Worm (Caenorhabditis elegans): Measurements from ENCODE around the gene F52B11.2.

DNA sequence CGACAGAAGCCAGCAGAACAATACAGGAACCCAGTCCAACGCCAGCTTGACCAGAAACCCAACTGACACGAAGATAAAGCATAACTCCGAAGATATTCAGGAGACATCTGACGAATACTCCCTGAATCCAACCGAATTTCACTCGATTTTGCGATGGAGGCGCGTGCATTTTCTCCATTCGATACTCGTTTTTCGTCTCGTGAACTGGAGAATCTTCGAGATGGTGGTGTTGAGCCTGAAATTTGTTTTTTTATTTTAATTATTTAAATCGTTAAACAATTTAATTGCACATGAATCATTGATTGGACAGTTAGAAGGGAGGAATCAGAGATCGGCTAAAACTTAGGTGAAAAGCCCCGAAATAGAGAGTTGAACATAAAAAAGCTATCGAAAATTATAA is 31.0 kb downstream of the F52B11.2 start:
- no peak for TF ChIP-seq rnt-1 (tag; optimal IDR thresholded peaks at IDR 0.05)
- no peak for TF ChIP-seq C08G9.2 (tag; optimal IDR thresholded peaks at IDR 0.05)
- TF ChIP-seq ceh-34 (tag; optimal IDR thresholded peaks at IDR 0.05), result no peak
- TF ChIP-seq C38D4.7 (GFP tag; optimal IDR thresholded peaks at IDR 0.05), result no peak
- TF ChIP-seq gmeb-2 (tag; optimal IDR thresholded peaks at IDR 0.05), result no peak
- TF ChIP-seq ama-1 (optimal IDR thresholded peaks at IDR 0.05), result no peak
- TF ChIP-seq K02D7.2 (tag; optimal IDR thresholded peaks at IDR 0.05), result no peak
- no peak for TF ChIP-seq ceh-22 (tag; optimal IDR thresholded peaks at IDR 0.05)
- no peak for TF ChIP-seq hlh-8 (tag; optimal IDR thresholded peaks at IDR 0.05)
- no peak for TF ChIP-seq nfya-1 (tag; optimal IDR thresholded peaks at IDR 0.05)
- no peak for TF ChIP-seq nhr-232 (tag; optimal IDR thresholded peaks at IDR 0.05)

All from whole organism, late embryonic.